Fruit fly (Drosophila melanogaster): ENCODE data around the gene CG2617.

- TF ChIP-seq EcR (GFP tag; optimal IDR thresholded peaks at IDR 0.05) (no peak), Dll (optimal IDR thresholded peaks at IDR 0.05) (no peak)
Measured at dm6 chr2L:20682136-20682733, at the start of gene CG2617.

Measured in whole organism.